Worm (Caenorhabditis elegans): ENCODE data around the gene asm-2.

ce11 chrX:11355856-11356255 lies 31.8 kb upstream of the asm-2 start:
- TF ChIP-seq dmd-4 (tag; optimal IDR thresholded peaks at IDR 0.05; ENCODE audit: borderline replicate concordance) = no peak
- no peak for TF ChIP-seq pqm-1 (tag; optimal IDR thresholded peaks at IDR 0.05)
- no peak for TF ChIP-seq nhr-11 (tag; optimal IDR thresholded peaks at IDR 0.05)
- TF ChIP-seq syd-9 (tag; optimal IDR thresholded peaks at IDR 0.05) = no peak
- TF ChIP-seq lin-11 (tag; optimal IDR thresholded peaks at IDR 0.05) = no peak
- no peak for TF ChIP-seq pag-3 (tag; optimal IDR thresholded peaks at IDR 0.05; ENCODE audit: borderline replicate concordance)
